Fruit fly (Drosophila melanogaster) whole organism, embryonic: ENCODE results near the gene CG1309.

ENCODE experiments used
- Antp ChIP-seq: fragments of 200-800 bp; sonication (Bioruptor generic); optimal IDR thresholded peaks from 3 replicates; lab custom pipeline; 2016; ENCODE audit warnings: missing biosample characterization, missing genetic modification characterization
- Atf6 ChIP-seq: fragments of 200-800 bp; sonication (Bioruptor generic); IDR thresholded peaks from 2 replicates; pipeline ENCODE4 v1.3.6; 2022; ENCODE audit warnings: missing biosample characterization, missing genetic modification characterization
- CG10209 ChIP-seq: fragments of 200-800 bp; sonication (Bioruptor generic); optimal IDR thresholded peaks from 3 replicates; lab custom pipeline; 2017; ENCODE audit warnings: missing biosample characterization, mild to moderate bottlenecking, missing genetic modification characterization, missing genetic modification reagents
- CG10431 ChIP-seq: fragments of 200-800 bp; sonication (Bioruptor generic); optimal IDR thresholded peaks from 3 replicates; lab custom pipeline; 2018; ENCODE audit warnings: missing biosample characterization, mild to moderate bottlenecking, missing genetic modification characterization
- CG13123 ChIP-seq: fragments of 200-800 bp; sonication (Bioruptor generic); optimal IDR thresholded peaks from 2 replicates; lab custom pipeline; 2016; ENCODE audit warnings: missing biosample characterization, missing genetic modification characterization
- CG14965 ChIP-seq: fragments of 200-800 bp; sonication (Bioruptor generic); optimal IDR thresholded peaks from 2 replicates; lab custom pipeline; 2016; ENCODE audit warnings: missing biosample characterization, missing genetic modification characterization, borderline replicate concordance
- CG15696 ChIP-seq: fragments of 200-800 bp; sonication (Bioruptor generic); optimal IDR thresholded peaks from 2 replicates; lab custom pipeline; 2019; ENCODE audit warnings: missing biosample characterization, mild to moderate bottlenecking, missing genetic modification characterization, moderate library complexity
- CG1647 ChIP-seq: fragments of 200-800 bp; sonication (Bioruptor generic); optimal IDR thresholded peaks from 3 replicates; lab custom pipeline; 2016; ENCODE audit warnings: missing biosample characterization, missing genetic modification characterization
- CG16779 ChIP-seq: fragments of 200-800 bp; sonication (Bioruptor generic); IDR thresholded peaks from 2 replicates; pipeline ENCODE4 v1.3.6; 2022; ENCODE audit warnings: missing biosample characterization, missing genetic modification characterization
- CG17612 ChIP-seq: fragments of 200-800 bp; sonication (Bioruptor generic); IDR thresholded peaks from 2 replicates; pipeline ENCODE4 v1.3.6; 2022; ENCODE audit warnings: missing biosample characterization, missing genetic modification characterization
- CG1832 ChIP-seq: fragments of 200-800 bp; sonication (Bioruptor generic); optimal IDR thresholded peaks from 2 replicates; lab custom pipeline; 2017; ENCODE audit warnings: missing biosample characterization, mild to moderate bottlenecking, missing genetic modification characterization, inconsistent platforms
- CG2678 ChIP-seq: fragments of 200-800 bp; sonication (Bioruptor generic); optimal IDR thresholded peaks from 3 replicates; lab custom pipeline; 2019; ENCODE audit warnings: missing biosample characterization, mild to moderate bottlenecking, missing genetic modification characterization, moderate library complexity
- CG31224 ChIP-seq: fragments of 200-800 bp; sonication (Bioruptor generic); IDR thresholded peaks from 2 replicates; pipeline ENCODE4 v1.3.6; 2022; ENCODE audit warnings: missing biosample characterization, missing genetic modification characterization
- CG31388 ChIP-seq: fragments of 200-800 bp; sonication (Bioruptor generic); optimal IDR thresholded peaks from 2 replicates; lab custom pipeline; 2016; ENCODE audit warnings: missing biosample characterization, missing genetic modification characterization
- CG31441 ChIP-seq: fragments of 200-800 bp; sonication (Bioruptor generic); IDR thresholded peaks from 2 replicates; pipeline ENCODE4 v1.3.6; 2022; ENCODE audit warnings: missing biosample characterization, missing genetic modification characterization
- CG7963 ChIP-seq: fragments of 200-800 bp; sonication (Bioruptor generic); IDR thresholded peaks from 3 replicates; pipeline ENCODE4 v1.3.6; 2022; ENCODE audit warnings: missing biosample characterization, missing genetic modification characterization; ENCODE audit not compliant: partially characterized antibody
- CG8290 ChIP-seq, 3 experiments: fragments of 200-800 bp; sonication (Bioruptor generic); optimal IDR thresholded peaks; 2 replicates each; lab custom pipeline; 2016 to 2019; ENCODE audit warnings: missing biosample characterization in 3 of 3, missing genetic modification characterization in 3 of 3, mild to moderate bottlenecking in 2 of 3, moderate library complexity in 1 of 3
- CrebB ChIP-seq: fragments of 200-800 bp; sonication (Bioruptor generic); optimal IDR thresholded peaks from 3 replicates; lab custom pipeline; 2018; ENCODE audit warnings: missing biosample characterization, mild to moderate bottlenecking, missing genetic modification characterization
- Ets65A ChIP-seq: fragments of 200-800 bp; sonication (Bioruptor generic); peaks from one replicate; lab custom pipeline; 2016; ENCODE audit warnings: missing biosample characterization, missing genetic modification characterization
- HLH54F ChIP-seq: fragments of 200-800 bp; sonication (Bioruptor generic); optimal IDR thresholded peaks from 3 replicates; lab custom pipeline; 2016; ENCODE audit warnings: missing biosample characterization, missing genetic modification characterization
- HLHmδ ChIP-seq: fragments of 200-800 bp; sonication (Bioruptor generic); optimal IDR thresholded peaks from 2 replicates; lab custom pipeline; 2018; ENCODE audit warnings: missing biosample characterization, mild to moderate bottlenecking, missing genetic modification characterization, moderate library complexity
- Hsf ChIP-seq: fragments of 200-800 bp; sonication (Bioruptor generic); optimal IDR thresholded peaks from 3 replicates; lab custom pipeline; 2016; ENCODE audit warnings: missing biosample characterization, missing genetic modification characterization
- Kr ChIP-seq: fragments of 200-800 bp; sonication (Bioruptor generic); optimal IDR thresholded peaks from 2 replicates; lab custom pipeline; 2017; ENCODE audit warnings: missing biosample characterization, mild to moderate bottlenecking, missing genetic modification characterization
- Lhr ChIP-seq: fragments of 200-800 bp; sonication (Bioruptor generic); optimal IDR thresholded peaks from 3 replicates; lab custom pipeline; 2017; ENCODE audit warnings: mild to moderate bottlenecking, missing biosample characterization, missing genetic modification reagents, missing genetic modification characterization
- MTF-1 ChIP-seq: fragments of 200-800 bp; sonication (Bioruptor generic); optimal IDR thresholded peaks from 2 replicates; lab custom pipeline; 2018; ENCODE audit warnings: missing biosample characterization, mild to moderate bottlenecking, missing genetic modification characterization, borderline replicate concordance
- Mad ChIP-seq: fragments of 200-800 bp; sonication (Bioruptor generic); optimal IDR thresholded peaks from 2 replicates; lab custom pipeline; 2016; ENCODE audit warnings: missing biosample characterization, missing genetic modification characterization
- Neu2 ChIP-seq: fragments of 200-800 bp; sonication (Bioruptor generic); optimal IDR thresholded peaks from 3 replicates; lab custom pipeline; 2016; ENCODE audit warnings: missing biosample characterization, missing genetic modification characterization, borderline replicate concordance
- Poxn ChIP-seq: fragments of 200-800 bp; sonication (Bioruptor generic); IDR thresholded peaks from 2 replicates; pipeline ENCODE4 v1.3.6; 2022; ENCODE audit warnings: missing biosample characterization, missing genetic modification characterization
- Ptx1 ChIP-seq: fragments of 200-800 bp; sonication (Bioruptor generic); IDR thresholded peaks from 2 replicates; pipeline ENCODE4 v1.3.6; 2022; ENCODE audit warnings: missing biosample characterization, missing genetic modification characterization
- Ravus ChIP-seq: fragments of 200-800 bp; sonication (Bioruptor generic); IDR thresholded peaks from 2 replicates; pipeline ENCODE4 v1.3.6; 2022; ENCODE audit warnings: missing biosample characterization, missing genetic modification characterization
- Six4 ChIP-seq: fragments of 200-800 bp; sonication (Bioruptor generic); optimal IDR thresholded peaks from 2 replicates; lab custom pipeline; 2016; ENCODE audit warnings: missing biosample characterization, missing genetic modification characterization
- bowl ChIP-seq: fragments of 200-800 bp; sonication (Bioruptor generic); IDR thresholded peaks from 2 replicates; pipeline ENCODE4 v1.3.6; 2022; ENCODE audit warnings: missing biosample characterization, missing genetic modification characterization
- dan ChIP-seq: fragments of 200-800 bp; sonication (Bioruptor generic); IDR thresholded peaks from 2 replicates; pipeline ENCODE4 v1.3.6; 2022; ENCODE audit warnings: missing biosample characterization, missing genetic modification characterization
- danr ChIP-seq: fragments of 200-800 bp; sonication (Bioruptor generic); IDR thresholded peaks from 2 replicates; pipeline ENCODE4 v1.3.6; 2022; ENCODE audit warnings: missing biosample characterization, missing genetic modification characterization
- dati ChIP-seq: fragments of 200-800 bp; sonication (Bioruptor generic); IDR thresholded peaks from 2 replicates; pipeline ENCODE4 v1.3.6; 2022; ENCODE audit warnings: missing biosample characterization, missing genetic modification characterization
- dmrt99B ChIP-seq: fragments of 200-800 bp; sonication (Bioruptor generic); optimal IDR thresholded peaks from 2 replicates; lab custom pipeline; 2018; ENCODE audit warnings: missing biosample characterization, mild to moderate bottlenecking, missing genetic modification characterization, moderate library complexity
- dysf ChIP-seq: fragments of 200-800 bp; sonication (Bioruptor generic); IDR thresholded peaks from 3 replicates; pipeline ENCODE4 v1.3.6; 2022; ENCODE audit warnings: missing biosample characterization, missing genetic modification characterization
- ems ChIP-seq: fragments of 200-800 bp; sonication (Bioruptor generic); optimal IDR thresholded peaks from 3 replicates; lab custom pipeline; 2016; ENCODE audit warnings: missing biosample characterization, missing genetic modification characterization
- ewg ChIP-seq: fragments of 200-800 bp; sonication (Bioruptor generic); optimal IDR thresholded peaks from 3 replicates; lab custom pipeline; 2017; ENCODE audit warnings: mild to moderate bottlenecking, missing biosample characterization, missing genetic modification reagents, missing genetic modification characterization
- fd3F ChIP-seq: fragments of 200-800 bp; sonication (Bioruptor generic); optimal IDR thresholded peaks from 2 replicates; lab custom pipeline; 2018; ENCODE audit warnings: missing biosample characterization, mild to moderate bottlenecking, missing genetic modification characterization, moderate library complexity
- kay ChIP-seq: fragments of 200-800 bp; sonication (Bioruptor generic); optimal IDR thresholded peaks from 2 replicates; lab custom pipeline; 2016; ENCODE audit warnings: missing biosample characterization, missing genetic modification characterization
- odd ChIP-seq: fragments of 200-800 bp; sonication (Bioruptor generic); optimal IDR thresholded peaks from 2 replicates; lab custom pipeline; 2017; ENCODE audit warnings: missing biosample characterization, mild to moderate bottlenecking, missing genetic modification characterization
- onecut ChIP-seq: fragments of 200-800 bp; sonication (Bioruptor generic); IDR thresholded peaks from 2 replicates; pipeline ENCODE4 v1.3.6; 2022; ENCODE audit warnings: missing biosample characterization, missing genetic modification characterization
- pita ChIP-seq: fragments of 200-800 bp; sonication (Bioruptor generic); optimal IDR thresholded peaks from 2 replicates; lab custom pipeline; 2017; ENCODE audit warnings: missing biosample characterization, mild to moderate bottlenecking, missing genetic modification characterization
- pum ChIP-seq: fragments of 200-800 bp; sonication (Bioruptor generic); optimal IDR thresholded peaks from 2 replicates; lab custom pipeline; 2016; ENCODE audit warnings: missing biosample characterization, missing genetic modification characterization
- shn ChIP-seq: fragments of 200-800 bp; sonication (Bioruptor generic); optimal IDR thresholded peaks from 3 replicates; lab custom pipeline; 2016; ENCODE audit warnings: missing biosample characterization, missing genetic modification characterization
- sisA ChIP-seq: fragments of 200-800 bp; sonication (Bioruptor generic); IDR thresholded peaks from 2 replicates; pipeline ENCODE4 v1.3.6; 2022; ENCODE audit warnings: missing biosample characterization, missing genetic modification characterization
- ttk ChIP-seq: fragments of 200-800 bp; sonication (Bioruptor generic); IDR thresholded peaks from 2 replicates; pipeline ENCODE4 v2.1.2; 2022; ENCODE audit warnings: missing biosample characterization, missing genetic modification characterization
- zf30C ChIP-seq: fragments of 200-800 bp; sonication (Bioruptor generic); optimal IDR thresholded peaks from 3 replicates; lab custom pipeline; 2018; ENCODE audit warnings: missing biosample characterization, mild to moderate bottlenecking, missing genetic modification characterization
- zfh1 ChIP-seq: fragments of 200-800 bp; sonication (Bioruptor generic); IDR thresholded peaks from 3 replicates; pipeline ENCODE4 v1.3.6; 2022; ENCODE audit warnings: missing biosample characterization, missing genetic modification characterization

The CG1309 gene

dm6 chr3L:4259102-4259558, at the start of gene CG1309, which contains the start of gene CG15011 (continued):
- TF ChIP-seq CG1832 (GFP tag; lab: Kevin White, UChicago) = no peak
- TF ChIP-seq Lhr (GFP tag; lab: Kevin White, UChicago) = peak; percentile 31
- peak; percentile 85 for TF ChIP-seq shn
- peak; percentile 91 for TF ChIP-seq Hsf (GFP tag; lab: Kevin White, UChicago)
- peak; percentile 76 for TF ChIP-seq CG31441 (GFP tag; lab: Robert Waterston, UW)
- peak; percentile 84 for TF ChIP-seq sisA
- peak; percentile 83 for TF ChIP-seq Antp (GFP tag; lab: Kevin White, UChicago)
- peak; percentile 59 for TF ChIP-seq CG31224
- peak; percentile 59; the same call in 1 of the 2 replicates for TF ChIP-seq onecut (GFP tag; lab: Robert Waterston, UW)
- TF ChIP-seq ttk = peak; percentile 79
- peak; percentile 48 for TF ChIP-seq Neu2 (GFP tag; lab: Kevin White, UChicago)
- peak; percentile 53 for TF ChIP-seq odd (GFP tag; lab: Kevin White, UChicago)
- peak; percentile 86 for TF ChIP-seq pum (GFP tag; lab: Kevin White, UChicago)
- peak; percentile 51 for TF ChIP-seq CG31388 (GFP tag; lab: Kevin White, UChicago)
- TF ChIP-seq Mad (GFP tag; lab: Kevin White, UChicago) = peak; percentile 80
- peak; percentile 85 for TF ChIP-seq CG15696 (tag; lab: Kevin White, UChicago)
- TF ChIP-seq pita = no peak
- peak; percentile 65 for TF ChIP-seq CrebB (tag; lab: Kevin White, UChicago)
- peak; percentile 73 for TF ChIP-seq CG8290 (GFP tag; optimal IDR thresholded peaks at IDR 0.05; lab: Kevin White, UChicago)
- TF ChIP-seq CG8290 (tag; optimal IDR thresholded peaks at IDR 0.05; lab: Kevin White, UChicago) = peak; percentile 41 to 78
- TF ChIP-seq CG1647 (GFP tag; lab: Kevin White, UChicago) = peak; percentile 81
- peak; percentile 99 for TF ChIP-seq Ets65A (GFP tag; lab: Kevin White, UChicago)
- TF ChIP-seq CG16779 (GFP tag; lab: Robert Waterston, UW) = no peak
- TF ChIP-seq CG13123 (GFP tag; lab: Kevin White, UChicago) = peak; percentile 82
- TF ChIP-seq fd3F (GFP tag; lab: Kevin White, UChicago) = peak; percentile 73
- TF ChIP-seq CG2678 (tag; lab: Kevin White, UChicago) = peak; percentile 87
- TF ChIP-seq HLHmδ (GFP tag; lab: Kevin White, UChicago) = no peak
- no peak for TF ChIP-seq CG7963 (GFP tag; lab: Robert Waterston, UW)
- peak; percentile 32; the same call in 1 of the 2 replicates for TF ChIP-seq dan (GFP tag; lab: Robert Waterston, UW)
- no peak for TF ChIP-seq Ravus (GFP tag; lab: Robert Waterston, UW)
- TF ChIP-seq Kr (GFP tag; lab: Kevin White, UChicago) = no peak
- no peak for TF ChIP-seq CG14965 (GFP tag; lab: Kevin White, UChicago)
- peak; percentile 72 for TF ChIP-seq kay (GFP tag; lab: Kevin White, UChicago)
- 0 out of 2 replicates have a peak, but pooled peaks have one; percentile 6 for TF ChIP-seq CG17612 (GFP tag; lab: Robert Waterston, UW)
- peak; percentile 79 for TF ChIP-seq Six4 (GFP tag; lab: Kevin White, UChicago)
- peak; percentile 77 for TF ChIP-seq dysf (GFP tag; lab: Robert Waterston, UW)
- no peak for TF ChIP-seq bowl (GFP tag; lab: Robert Waterston, UW)
- peak; percentile 28; the same call in 1 of the 2 replicates for TF ChIP-seq danr (GFP tag; lab: Robert Waterston, UW)
- TF ChIP-seq Poxn = 0 out of 2 replicates have a peak, but pooled peaks have one; percentile 24
- peak; percentile 79; the same call in 2 of the 3 replicates for TF ChIP-seq zfh1 (GFP tag; lab: Robert Waterston, UW)
- no peak for TF ChIP-seq MTF-1
- TF ChIP-seq Atf6 (GFP tag; lab: Robert Waterston, UW) = peak; percentile 70; the same call in 1 of the 2 replicates
- TF ChIP-seq ems (GFP tag; lab: Kevin White, UChicago) = peak; percentile 81
- peak; percentile 77 for TF ChIP-seq CG10209 (GFP tag; lab: Kevin White, UChicago)
- peak; percentile 89 for TF ChIP-seq Ptx1
- peak; percentile 77 for TF ChIP-seq dmrt99B (tag; lab: Kevin White, UChicago)
- peak; percentile 16 for TF ChIP-seq CG10431
- peak; percentile 42 for TF ChIP-seq ewg (GFP tag; lab: Kevin White, UChicago)
- no peak for TF ChIP-seq zf30C (GFP tag; lab: Kevin White, UChicago)
- TF ChIP-seq HLH54F (GFP tag; lab: Kevin White, UChicago) = peak; percentile 90
- TF ChIP-seq dati (GFP tag; lab: Robert Waterston, UW) = no peak
